Worm (Caenorhabditis elegans): ENCODE measurements around the gene acl-1.

Gene acl-1

ce11 chrX:15865868-15866555, 16.3 kb downstream of the acl-1 start, which contains the start of the genes csb-1 and F53H4.4:
csb-1 (minus strand) TSS chrX:15865918.
F53H4.4 (plus strand) TSS chrX:15866387.
- TF ChIP-seq lsy-12 (tag; optimal IDR thresholded peaks at IDR 0.05) (peak; percentile 77), ceh-16 (tag; optimal IDR thresholded peaks at IDR 0.05) (no peak), ZK546.5 (tag; optimal IDR thresholded peaks at IDR 0.05) (no peak), mdl-1 (tag; optimal IDR thresholded peaks at IDR 0.05) (peak; percentile 89), snpc-4 (tag; optimal IDR thresholded peaks at IDR 0.05) (peak; percentile 55), nfya-1 (tag; optimal IDR thresholded peaks at IDR 0.05; ENCODE audit: insufficient read depth) (peak; percentile 59), nhr-12 (tag; optimal IDR thresholded peaks at IDR 0.05) (no peak), daf-12 (tag; optimal IDR thresholded peaks at IDR 0.05) (no peak), pha-4 (tag; optimal IDR thresholded peaks at IDR 0.05) (peak; percentile 89), ztf-11 (tag; optimal IDR thresholded peaks at IDR 0.05) (no peak), nhr-76 (tag; optimal IDR thresholded peaks at IDR 0.05) (no peak), egl-27 (tag; optimal IDR thresholded peaks at IDR 0.05) (no peak), nhr-23 (tag; optimal IDR thresholded peaks at IDR 0.05) (peak; percentile 64), lin-39 (tag; optimal IDR thresholded peaks at IDR 0.05) (peak; percentile 51), fkh-2 (tag; optimal IDR thresholded peaks at IDR 0.05) (no peak), zag-1 (tag; optimal IDR thresholded peaks at IDR 0.05) (no peak), ceh-82 (tag; optimal IDR thresholded peaks at IDR 0.05) (no peak), nhr-11 (tag; optimal IDR thresholded peaks at IDR 0.05) (no peak), nhr-77 (tag; optimal IDR thresholded peaks at IDR 0.05) (no peak), elt-1 (tag; optimal IDR thresholded peaks at IDR 0.05) (no peak), aly-2 (tag; optimal IDR thresholded peaks at IDR 0.05) (no peak), pqm-1 (tag; optimal IDR thresholded peaks at IDR 0.05) (peak; percentile 13), ceh-28 (tag; optimal IDR thresholded peaks at IDR 0.05) (no peak), unc-39 (tag; optimal IDR thresholded peaks at IDR 0.05) (no peak), unc-62 (GFP tag; optimal IDR thresholded peaks at IDR 0.05) (no peak), egl-5 (tag; optimal IDR thresholded peaks at IDR 0.05) (peak; percentile 56), jun-1 (tag; optimal IDR thresholded peaks at IDR 0.05) (peak; percentile 49), hmg-11 (tag; optimal IDR thresholded peaks at IDR 0.05) (peak; percentile 43), tbx-2 (tag; optimal IDR thresholded peaks at IDR 0.05) (no peak), elt-3 (tag; optimal IDR thresholded peaks at IDR 0.05) (no peak), elt-2 (tag; optimal IDR thresholded peaks at IDR 0.05) (peak; percentile 62), ztf-4 (tag; optimal IDR thresholded peaks at IDR 0.05) (no peak), skn-1 (tag; optimal IDR thresholded peaks at IDR 0.05) (peak; percentile 68), eor-1 (tag; optimal IDR thresholded peaks at IDR 0.05) (no peak), nhr-67 (tag; optimal IDR thresholded peaks at IDR 0.05) (no peak), ceh-9 (tag; optimal IDR thresholded peaks at IDR 0.05) (no peak), nhr-25 (tag; optimal IDR thresholded peaks at IDR 0.05) (peak; percentile 39), lin-15B (tag; optimal IDR thresholded peaks at IDR 0.05) (peak; percentile 90), nhr-28 (tag; optimal IDR thresholded peaks at IDR 0.05) (no peak), sea-2 (GFP tag; optimal IDR thresholded peaks at IDR 0.05) (no peak), nhr-43 (tag; optimal IDR thresholded peaks at IDR 0.05; ENCODE audit: poor library complexity, severe bottlenecking) (peak; percentile 51), fos-1 (tag; optimal IDR thresholded peaks at IDR 0.05) (no peak), R02D3.7 (tag; optimal IDR thresholded peaks at IDR 0.05) (peak; percentile 53)

ce11 chrX:15869589-15869988, 19.9 kb downstream of the acl-1 start:
- no peak for TF ChIP-seq nhr-12 (tag; optimal IDR thresholded peaks at IDR 0.05)
- peak; percentile 2 for TF ChIP-seq nhr-43 (tag; optimal IDR thresholded peaks at IDR 0.05; ENCODE audit: poor library complexity, severe bottlenecking)

All from whole organism, L3 larva.